Worm (Caenorhabditis elegans): ENCODE measurements around the gene ZK622.5.

Gene ZK622.5

ce11 chrII:5292226-5292752, 3.0 kb downstream of the ZK622.5 start, which contains the start of gene ZK622.4 (continued):
- no peak for TF ChIP-seq tbx-9 (tag; optimal IDR thresholded peaks at IDR 0.05; ENCODE audit: borderline replicate concordance)

DNA sequence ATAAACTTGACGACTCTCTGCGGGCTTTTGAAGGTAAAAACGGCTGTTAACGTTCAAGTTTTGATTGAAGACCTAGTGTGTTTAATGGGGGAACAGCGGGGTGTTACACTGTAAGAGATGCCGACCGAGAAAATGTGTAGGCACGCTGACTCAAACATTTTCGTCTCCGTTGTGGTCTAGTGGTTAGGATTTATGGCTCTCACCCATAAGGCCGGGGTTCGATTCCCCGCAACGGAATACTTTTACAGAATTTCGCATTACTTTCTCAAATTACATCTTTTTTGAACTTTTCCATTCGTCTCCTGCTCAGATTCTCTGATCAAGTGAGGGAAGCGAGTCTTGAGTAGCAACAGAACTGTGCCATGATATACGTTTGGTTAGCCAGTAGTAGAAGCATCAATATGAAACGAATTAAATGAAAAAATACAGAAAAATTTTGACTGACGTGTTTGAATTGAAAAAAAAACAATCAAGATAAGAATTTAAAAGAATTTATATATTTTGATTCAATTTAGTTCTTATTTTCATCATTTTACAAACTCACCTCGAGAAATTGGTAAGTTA, 4.1 kb downstream of the ZK622.5 start, which contains the start of gene ZK622.1:
TSS of gene ZK622.1 (plus strand) at position 514 of the 564 bp plus-strand sequence.
- TF ChIP-seq F39B2.1 (GFP tag; IDR thresholded peaks at IDR 0.05) (no peak), ztf-3 (GFP tag; optimal IDR thresholded peaks at IDR 0.05) (no peak), bed-2 (GFP tag; IDR thresholded peaks at IDR 0.05) (no peak), egrh-3 (GFP tag; IDR thresholded peaks at IDR 0.05) (no peak), dox-1 (GFP tag; IDR thresholded peaks at IDR 0.05) (peak; percentile 55), lin-54 (GFP tag; optimal IDR thresholded peaks at IDR 0.05) (no peak), let-526 (GFP tag; IDR thresholded peaks at IDR 0.05) (peak; percentile 71), dpl-1 (GFP tag; optimal IDR thresholded peaks at IDR 0.05) (no peak), ztf-26 (tag; optimal IDR thresholded peaks at IDR 0.05) (no peak), pbrm-1 (GFP tag; IDR thresholded peaks at IDR 0.05) (peak; percentile 59; the same call in 1 of the 2 replicates), Y79H2A.3 (GFP tag; conservative IDR thresholded peaks at IDR 0.05) (no peak), F37B4.10 (GFP tag; IDR thresholded peaks at IDR 0.05) (no peak), pha-4 (tag; optimal IDR thresholded peaks at IDR 0.05) (no peak), lin-26 (GFP tag; IDR thresholded peaks at IDR 0.05) (peak; percentile 81; the same call in 1 of the 2 replicates), sdz-38 (tag; optimal IDR thresholded peaks at IDR 0.05) (no peak), ekl-4 (GFP tag; IDR thresholded peaks at IDR 0.05) (peak; percentile 76; the same call in 1 of the 2 replicates), F33H1.4 (GFP tag; IDR thresholded peaks at IDR 0.05) (peak; percentile 23; the same call in 1 of the 2 replicates), ZK185.1 (tag; optimal IDR thresholded peaks at IDR 0.05; ENCODE audit: poor library complexity, severe bottlenecking) (peak; percentile 67), aptf-2 (GFP tag; conservative IDR thresholded peaks at IDR 0.05) (no peak), madf-10 (tag; optimal IDR thresholded peaks at IDR 0.05) (peak; percentile 61), F52B5.7 (tag; optimal IDR thresholded peaks at IDR 0.05) (no peak), lsl-1 (GFP tag; optimal IDR thresholded peaks at IDR 0.05) (no peak), tbx-9 (tag; optimal IDR thresholded peaks at IDR 0.05; ENCODE audit: borderline replicate concordance) (no peak), Y95B8A.8 (GFP tag; IDR thresholded peaks at IDR 0.05) (peak; percentile 72), die-1 (tag; optimal IDR thresholded peaks at IDR 0.05) (peak; percentile 77), snpc-4 (GFP tag; optimal IDR thresholded peaks at IDR 0.05) (peak; percentile 29), snpc-4 (tag; optimal IDR thresholded peaks at IDR 0.05) (peak in 2 of 4 experiments; percentile 21 to 35), egl-44 (GFP tag; IDR thresholded peaks at IDR 0.05) (0 out of 2 replicates have a peak, but pooled peaks have one; percentile 56), lin-40 (tag; optimal IDR thresholded peaks at IDR 0.05) (peak; percentile 43), B0019.2 (GFP tag; conservative IDR thresholded peaks at IDR 0.05) (no peak), madf-6 (GFP tag; IDR thresholded peaks at IDR 0.05) (no peak; the same call in 1 of the 2 replicates), sptf-2 (GFP tag; optimal IDR thresholded peaks at IDR 0.05) (no peak), tlf-1 (GFP tag; optimal IDR thresholded peaks at IDR 0.05) (no peak), Y53G8AR.9 (GFP tag; conservative IDR thresholded peaks at IDR 0.05) (no peak), F23B12.7 (tag; optimal IDR thresholded peaks at IDR 0.05; ENCODE audit: insufficient read depth) (peak; percentile 48), dpff-1 (tag; optimal IDR thresholded peaks at IDR 0.05) (no peak), Y56A3A.18 (GFP tag; IDR thresholded peaks at IDR 0.05) (peak; percentile 70; the same call in 1 of the 2 replicates), T26A5.8 (tag; optimal IDR thresholded peaks at IDR 0.05) (no peak), madf-3 (GFP tag; IDR thresholded peaks at IDR 0.05) (no peak), ama-1 (optimal IDR thresholded peaks at IDR 0.05) (no peak), ama-1 (GFP tag; optimal IDR thresholded peaks at IDR 0.05) (no peak), C17E4.6 (GFP tag; IDR thresholded peaks at IDR 0.05) (no peak), attf-3 (GFP tag; conservative IDR thresholded peaks at IDR 0.05) (no peak), lir-1 (GFP tag; conservative IDR thresholded peaks at IDR 0.05) (no peak), bed-1 (GFP tag; IDR thresholded peaks at IDR 0.05) (no peak), mel-28 (tag; optimal IDR thresholded peaks at IDR 0.05; ENCODE audit: borderline replicate concordance) (no peak)

Measured in whole organism, young adult.